Fruit fly (Drosophila melanogaster): ENCODE results near the gene Jon66Ci.

Gene Jon66Ci

dm6 chr3L:8437583-8437982, 46.2 kb downstream of the Jon66Ci start:
- TF ChIP-seq kay (GFP tag; ENCODE audit: borderline replicate concordance) = peak; percentile 21
- no peak for TF ChIP-seq Crg-1 (GFP tag; optimal IDR thresholded peaks at IDR 0.05)
- no peak for TF ChIP-seq CG5204 (GFP tag; optimal IDR thresholded peaks at IDR 0.05)
- no peak for TF ChIP-seq CG7101 (tag; optimal IDR thresholded peaks at IDR 0.05)

dm6 chr3L:8440079-8440478, 48.7 kb downstream of the Jon66Ci start:
- TF ChIP-seq Mnt (GFP tag; optimal IDR thresholded peaks at IDR 0.05) (no peak), toe (GFP tag; optimal IDR thresholded peaks at IDR 0.05) (no peak), CG5204 (GFP tag; optimal IDR thresholded peaks at IDR 0.05) (no peak), bab1 (GFP tag; optimal IDR thresholded peaks at IDR 0.05) (no peak), Crg-1 (GFP tag; optimal IDR thresholded peaks at IDR 0.05) (no peak), Hr96 (GFP tag; optimal IDR thresholded peaks at IDR 0.05) (no peak), Clk (GFP tag; optimal IDR thresholded peaks at IDR 0.05) (no peak), CG7101 (tag; optimal IDR thresholded peaks at IDR 0.05) (no peak)

DNA sequence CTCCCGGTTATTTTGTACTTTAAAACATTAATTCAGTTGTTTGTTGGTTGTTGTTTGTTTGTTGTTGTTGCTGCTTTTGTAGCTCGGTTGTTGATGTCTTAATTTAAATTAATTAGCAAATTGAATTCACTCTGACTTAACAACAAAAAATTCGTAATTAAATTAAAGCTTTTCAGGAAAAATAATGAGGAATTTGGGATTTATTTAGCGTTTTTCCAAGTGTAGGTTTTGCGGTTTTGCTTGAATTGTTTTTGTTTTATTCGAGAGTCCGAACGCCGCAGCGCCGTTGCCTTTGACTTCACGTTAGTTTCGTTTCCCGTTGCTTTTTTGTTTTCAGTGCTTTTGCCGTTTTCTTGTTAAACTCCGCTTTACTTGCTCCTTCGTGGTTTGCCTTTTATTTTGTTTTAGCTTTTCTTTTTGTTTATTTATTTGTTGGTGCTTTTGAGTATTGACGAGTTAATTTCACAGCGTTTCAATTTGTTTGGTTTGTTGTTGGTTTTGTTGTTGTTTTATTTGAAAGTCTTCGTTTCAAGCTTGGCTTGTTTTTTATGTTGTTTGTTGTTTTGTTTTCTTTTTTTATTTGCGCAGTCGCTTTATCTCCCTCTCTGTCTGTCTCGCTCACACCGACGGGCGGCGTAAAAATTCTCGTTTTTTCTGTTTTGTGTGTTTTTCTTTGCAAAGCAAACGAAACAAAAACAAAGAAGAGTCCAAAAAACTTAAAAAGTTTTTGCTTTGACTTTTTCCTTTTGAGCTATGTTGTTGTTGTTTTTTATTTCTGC, 49.6 kb downstream of the Jon66Ci start:
- TF ChIP-seq kay (GFP tag; ENCODE audit: borderline replicate concordance) = peak; percentile 96
- peak; percentile 10 for TF ChIP-seq Clk (GFP tag; optimal IDR thresholded peaks at IDR 0.05)
- TF ChIP-seq cnc (optimal IDR thresholded peaks at IDR 0.05) = no peak
- peak; percentile 61 for TF ChIP-seq CG7045 (GFP tag; optimal IDR thresholded peaks at IDR 0.05)
- TF ChIP-seq CG11617 (GFP tag; optimal IDR thresholded peaks at IDR 0.05) = peak; percentile 22
- TF ChIP-seq CG1620 (GFP tag; optimal IDR thresholded peaks at IDR 0.05) = no peak
- peak; percentile 39 for TF ChIP-seq CG12768 (GFP tag; optimal IDR thresholded peaks at IDR 0.05)
- peak; percentile 55 for TF ChIP-seq CG33017 (tag; optimal IDR thresholded peaks at IDR 0.05)
- TF ChIP-seq tj (GFP tag; optimal IDR thresholded peaks at IDR 0.05) = no peak
- TF ChIP-seq CG14711 (tag; optimal IDR thresholded peaks at IDR 0.05) = no peak
- no peak for TF ChIP-seq toe (GFP tag; optimal IDR thresholded peaks at IDR 0.05)
- TF ChIP-seq bab1 (GFP tag; optimal IDR thresholded peaks at IDR 0.05) = no peak
- no peak for TF ChIP-seq Hr96 (GFP tag; optimal IDR thresholded peaks at IDR 0.05)
- no peak for TF ChIP-seq Mnt (GFP tag; optimal IDR thresholded peaks at IDR 0.05)
- no peak for TF ChIP-seq CG5204 (GFP tag; optimal IDR thresholded peaks at IDR 0.05)
- TF ChIP-seq ovo (GFP tag; optimal IDR thresholded peaks at IDR 0.05) = peak; percentile 49
